Fruit fly (Drosophila melanogaster) whole organism, embryonic: Measurements from ENCODE around the gene side-IV.

Experiments used
- Aef1 ChIP-seq: fragments of 200-800 bp; sonication (Bioruptor generic); IDR thresholded peaks from 3 replicates; pipeline ENCODE4 v1.3.6; 2022; ENCODE audit warnings: missing biosample characterization, missing genetic modification characterization
- Atf-2 ChIP-seq: fragments of 200-800 bp; sonication (Bioruptor generic); optimal IDR thresholded peaks from 2 replicates; lab custom pipeline; 2016; ENCODE audit warnings: missing biosample characterization, missing genetic modification characterization
- CG11398 ChIP-seq: fragments of 200-800 bp; sonication (Bioruptor generic); optimal IDR thresholded peaks from 2 replicates; lab custom pipeline; 2016; ENCODE audit warnings: missing biosample characterization, missing genetic modification characterization
- CG11504 ChIP-seq: fragments of 200-800 bp; sonication (Bioruptor generic); optimal IDR thresholded peaks from 3 replicates; lab custom pipeline; 2019; ENCODE audit warnings: missing biosample characterization, mild to moderate bottlenecking, missing genetic modification characterization, moderate library complexity
- CG12299 ChIP-seq: fragments of 200-800 bp; sonication (Bioruptor generic); optimal IDR thresholded peaks from 2 replicates; lab custom pipeline; 2018; ENCODE audit warnings: missing biosample characterization, mild to moderate bottlenecking, missing genetic modification characterization
- CG13296 ChIP-seq: fragments of 200-800 bp; sonication (Bioruptor generic); optimal IDR thresholded peaks from 3 replicates; lab custom pipeline; 2018; ENCODE audit warnings: missing biosample characterization, mild to moderate bottlenecking, missing genetic modification characterization
- CG14965 ChIP-seq: fragments of 200-800 bp; sonication (Bioruptor generic); optimal IDR thresholded peaks from 2 replicates; lab custom pipeline; 2016; ENCODE audit warnings: missing biosample characterization, missing genetic modification characterization, borderline replicate concordance
- CG18599 ChIP-seq: fragments of 200-800 bp; sonication (Bioruptor generic); optimal IDR thresholded peaks from 3 replicates; lab custom pipeline; 2017; ENCODE audit warnings: missing biosample characterization, missing genetic modification characterization, mild to moderate bottlenecking, moderate library complexity, missing genetic modification reagents
- CG2202 ChIP-seq: fragments of 200-800 bp; sonication (Bioruptor generic); optimal IDR thresholded peaks from 2 replicates; lab custom pipeline; 2018; ENCODE audit warnings: missing biosample characterization, mild to moderate bottlenecking, missing genetic modification characterization
- CG2712 ChIP-seq: fragments of 200-800 bp; optimal IDR thresholded peaks from 3 replicates; lab custom pipeline; 2019; ENCODE audit warnings: missing biosample characterization, mild to moderate bottlenecking, missing genetic modification characterization, moderate library complexity
- CG31388 ChIP-seq: fragments of 200-800 bp; sonication (Bioruptor generic); optimal IDR thresholded peaks from 2 replicates; lab custom pipeline; 2016; ENCODE audit warnings: missing biosample characterization, missing genetic modification characterization
- CG31441 ChIP-seq: fragments of 200-800 bp; sonication (Bioruptor generic); IDR thresholded peaks from 2 replicates; pipeline ENCODE4 v1.3.6; 2022; ENCODE audit warnings: missing biosample characterization, missing genetic modification characterization
- CG32767 ChIP-seq: fragments of 200-800 bp; sonication (Bioruptor generic); IDR thresholded peaks from 2 replicates; pipeline ENCODE4 v1.3.6; 2022; ENCODE audit warnings: missing biosample characterization, missing genetic modification characterization
- CG4282 ChIP-seq: fragments of 200-800 bp; sonication (Bioruptor generic); optimal IDR thresholded peaks from 2 replicates; lab custom pipeline; 2016; ENCODE audit warnings: missing biosample characterization, missing genetic modification characterization
- CG5245 ChIP-seq: fragments of 200-800 bp; sonication (Bioruptor generic); optimal IDR thresholded peaks from 3 replicates; lab custom pipeline; 2016; ENCODE audit warnings: missing biosample characterization, missing genetic modification characterization
- CG6765 ChIP-seq: fragments of 200-800 bp; sonication (Bioruptor generic); optimal IDR thresholded peaks from 3 replicates; lab custom pipeline; 2017; ENCODE audit warnings: missing biosample characterization, mild to moderate bottlenecking, missing genetic modification characterization
- CG7987 ChIP-seq: fragments of 200-800 bp; sonication (Bioruptor generic); optimal IDR thresholded peaks from 2 replicates; lab custom pipeline; 2018; ENCODE audit warnings: missing biosample characterization, mild to moderate bottlenecking, missing genetic modification characterization, moderate library complexity
- CG8281 ChIP-seq: fragments of 200-800 bp; sonication (Bioruptor generic); optimal IDR thresholded peaks from 2 replicates; lab custom pipeline; 2018; ENCODE audit warnings: missing biosample characterization, mild to moderate bottlenecking, missing genetic modification characterization, moderate library complexity
- CG8290 ChIP-seq, 3 experiments: fragments of 200-800 bp; sonication (Bioruptor generic); optimal IDR thresholded peaks; 2 replicates each; lab custom pipeline; 2016 to 2019; ENCODE audit warnings: missing biosample characterization in 3 of 3, missing genetic modification characterization in 3 of 3, mild to moderate bottlenecking in 2 of 3, moderate library complexity in 1 of 3
- CG9727 ChIP-seq: fragments of 200-800 bp; sonication (Bioruptor generic); optimal IDR thresholded peaks from 3 replicates; lab custom pipeline; 2017; ENCODE audit warnings: missing biosample characterization, mild to moderate bottlenecking, missing genetic modification characterization
- CG9797 ChIP-seq: fragments of 200-800 bp; sonication (Bioruptor generic); optimal IDR thresholded peaks from 3 replicates; lab custom pipeline; 2018; ENCODE audit warnings: missing biosample characterization, mild to moderate bottlenecking, missing genetic modification characterization
- Deaf1 ChIP-seq: fragments of 200-800 bp; optimal IDR thresholded peaks from 3 replicates; lab custom pipeline; 2019; ENCODE audit warnings: missing biosample characterization, mild to moderate bottlenecking, missing genetic modification characterization, moderate library complexity
- Doc3 ChIP-seq: fragments of 200-800 bp; sonication (Bioruptor generic); IDR thresholded peaks from 3 replicates; pipeline ENCODE4 v1.3.6; 2022; ENCODE audit warnings: missing biosample characterization, missing genetic modification characterization; ENCODE audit not compliant: partially characterized antibody
- Fer1 ChIP-seq: fragments of 200-800 bp; sonication (Bioruptor generic); optimal IDR thresholded peaks from 2 replicates; lab custom pipeline; 2017; ENCODE audit warnings: missing biosample characterization, mild to moderate bottlenecking, missing genetic modification characterization
- Hmr ChIP-seq: fragments of 200-800 bp; sonication (Bioruptor generic); optimal IDR thresholded peaks from 3 replicates; lab custom pipeline; 2017; ENCODE audit warnings: mild to moderate bottlenecking, missing biosample characterization, missing genetic modification reagents, missing genetic modification characterization
- Hr3 ChIP-seq: fragments of 200-800 bp; sonication (Bioruptor generic); optimal IDR thresholded peaks from 3 replicates; lab custom pipeline; 2016; ENCODE audit warnings: missing biosample characterization, missing genetic modification characterization
- Mes4 ChIP-seq: fragments of 200-800 bp; sonication (Bioruptor generic); optimal IDR thresholded peaks from 2 replicates; lab custom pipeline; 2016; ENCODE audit warnings: missing biosample characterization, missing genetic modification characterization
- Mrtf ChIP-seq: fragments of 200-800 bp; sonication (Bioruptor generic); IDR thresholded peaks from 3 replicates; pipeline ENCODE4 v1.3.6; 2022; ENCODE audit warnings: missing biosample characterization, missing genetic modification characterization
- NC2β ChIP-seq: fragments of 200-800 bp; sonication (Bioruptor generic); optimal IDR thresholded peaks from 2 replicates; lab custom pipeline; 2016; ENCODE audit warnings: missing biosample characterization, missing genetic modification characterization
- Nf-YC ChIP-seq: fragments of 200-800 bp; optimal IDR thresholded peaks from 3 replicates; lab custom pipeline; 2019; ENCODE audit warnings: missing biosample characterization, mild to moderate bottlenecking, missing genetic modification characterization, moderate library complexity
- Opbp ChIP-seq: fragments of 200-800 bp; sonication (Bioruptor generic); IDR thresholded peaks from 3 replicates; pipeline ENCODE4 v1.3.6; 2022; ENCODE audit warnings: missing biosample characterization, missing genetic modification characterization; ENCODE audit not compliant: partially characterized antibody
- Ptx1 ChIP-seq: fragments of 200-800 bp; sonication (Bioruptor generic); IDR thresholded peaks from 2 replicates; pipeline ENCODE4 v1.3.6; 2022; ENCODE audit warnings: missing biosample characterization, missing genetic modification characterization
- Ssrp ChIP-seq: fragments of 200-800 bp; sonication (Bioruptor generic); optimal IDR thresholded peaks from 2 replicates; lab custom pipeline; 2018; ENCODE audit warnings: missing biosample characterization, mild to moderate bottlenecking, missing genetic modification characterization, moderate library complexity
- Xbp1 ChIP-seq: fragments of 200-800 bp; sonication (Bioruptor generic); optimal IDR thresholded peaks from 3 replicates; lab custom pipeline; 2016; ENCODE audit warnings: missing biosample characterization, mild to moderate bottlenecking, missing genetic modification characterization
- aop ChIP-seq: fragments of 200-800 bp; sonication (Bioruptor generic); IDR thresholded peaks from 2 replicates; pipeline ENCODE4 v1.3.6; 2022; ENCODE audit warnings: missing biosample characterization, missing genetic modification characterization
- bbx ChIP-seq: fragments of 200-800 bp; sonication (Bioruptor generic); IDR thresholded peaks from 2 replicates; pipeline ENCODE4 v1.3.6; 2022; ENCODE audit warnings: missing biosample characterization, missing genetic modification characterization; ENCODE audit not compliant: partially characterized antibody
- chn ChIP-seq: fragments of 200-800 bp; sonication (Bioruptor generic); optimal IDR thresholded peaks from 2 replicates; lab custom pipeline; 2016; ENCODE audit warnings: missing biosample characterization, missing genetic modification characterization
- esg ChIP-seq: fragments of 200-800 bp; sonication (Bioruptor generic); conservative IDR thresholded peaks from 2 replicates; pipeline ENCODE4 v1.3.6; 2022; ENCODE audit warnings: missing biosample characterization, missing genetic modification characterization
- fd3F ChIP-seq: fragments of 200-800 bp; sonication (Bioruptor generic); optimal IDR thresholded peaks from 2 replicates; lab custom pipeline; 2018; ENCODE audit warnings: missing biosample characterization, mild to moderate bottlenecking, missing genetic modification characterization, moderate library complexity
- jumu ChIP-seq: fragments of 200-800 bp; sonication (Bioruptor generic); optimal IDR thresholded peaks from 3 replicates; lab custom pipeline; 2016; ENCODE audit warnings: missing biosample characterization, missing genetic modification characterization
- knrl ChIP-seq: fragments of 200-800 bp; sonication (Bioruptor generic); IDR thresholded peaks from 3 replicates; pipeline ENCODE4 v1.3.6; 2022; ENCODE audit warnings: missing biosample characterization, missing genetic modification characterization; ENCODE audit not compliant: partially characterized antibody
- phol ChIP-seq: fragments of 200-800 bp; sonication (Bioruptor generic); optimal IDR thresholded peaks from 3 replicates; lab custom pipeline; 2018; ENCODE audit warnings: missing biosample characterization, mild to moderate bottlenecking, missing genetic modification characterization, moderate library complexity
- scrt ChIP-seq: fragments of 200-800 bp; sonication (Bioruptor generic); optimal IDR thresholded peaks from 2 replicates; lab custom pipeline; 2018; ENCODE audit warnings: missing biosample characterization, mild to moderate bottlenecking, missing genetic modification characterization, moderate library complexity
- sens-2 ChIP-seq: fragments of 200-800 bp; sonication (Bioruptor generic); IDR thresholded peaks from 2 replicates; pipeline ENCODE4 v1.3.6; 2022; ENCODE audit warnings: missing biosample characterization, missing genetic modification characterization
- sim ChIP-seq: fragments of 200-800 bp; sonication (Bioruptor generic); IDR thresholded peaks from 2 replicates; pipeline ENCODE4 v1.3.6; 2022; ENCODE audit warnings: missing biosample characterization, missing genetic modification characterization
- sima ChIP-seq: fragments of 200-800 bp; sonication (Bioruptor generic); optimal IDR thresholded peaks from 2 replicates; lab custom pipeline; 2016; ENCODE audit warnings: missing biosample characterization, missing genetic modification characterization
- tio ChIP-seq: fragments of 200-800 bp; sonication (Bioruptor generic); optimal IDR thresholded peaks from 2 replicates; lab custom pipeline; 2017; ENCODE audit warnings: missing biosample characterization, missing genetic modification characterization, inconsistent platforms
- tup ChIP-seq: fragments of 200-800 bp; sonication (Bioruptor generic); optimal IDR thresholded peaks from 2 replicates; lab custom pipeline; 2016; ENCODE audit warnings: missing biosample characterization, mild to moderate bottlenecking, missing genetic modification characterization, moderate library complexity
- unc-4 ChIP-seq: fragments of 200-800 bp; sonication (Bioruptor generic); IDR thresholded peaks from 2 replicates; pipeline ENCODE4 v1.3.6; 2022; ENCODE audit warnings: missing biosample characterization, missing genetic modification characterization; ENCODE audit not compliant: partially characterized antibody
- vnd ChIP-seq: fragments of 200-800 bp; sonication (Bioruptor generic); IDR thresholded peaks from 3 replicates; pipeline ENCODE4 v1.3.6; 2022; ENCODE audit warnings: missing biosample characterization, missing genetic modification characterization; ENCODE audit not compliant: partially characterized antibody

Gene side-IV

DNA sequence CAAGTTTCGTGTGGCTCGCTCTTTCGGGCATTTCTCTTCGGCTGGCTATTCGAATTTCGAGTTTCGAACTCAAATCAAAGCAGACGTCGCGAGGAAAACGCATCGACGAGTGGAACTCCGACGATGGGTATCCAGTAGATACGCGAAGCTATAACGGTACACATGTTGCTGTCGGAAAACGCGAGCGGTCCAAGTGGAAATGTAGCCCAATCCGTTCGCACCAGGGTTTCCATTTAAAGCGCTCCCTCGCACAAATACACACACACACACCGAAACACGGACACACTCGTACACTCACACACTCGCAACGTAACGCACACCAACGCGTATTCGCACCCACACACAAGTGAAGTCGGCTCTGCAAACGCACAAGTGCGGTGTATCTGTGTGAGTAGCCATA lies at the start of gene side-IV (continued):
- TF ChIP-seq Nf-YC: peak; percentile 35
- no peak for TF ChIP-seq CG2712 (tag; lab: Kevin White, UChicago)
- no peak for TF ChIP-seq CG9797 (GFP tag; lab: Kevin White, UChicago)
- peak; percentile 14 for TF ChIP-seq CG11504 (tag; lab: Kevin White, UChicago)
- no peak for TF ChIP-seq CG31388 (GFP tag; lab: Kevin White, UChicago)
- peak; percentile 92 for TF ChIP-seq Deaf1 (tag; lab: Kevin White, UChicago)
- 0 out of 2 replicates have a peak, but pooled peaks have one; percentile 12 for TF ChIP-seq sens-2 (GFP tag; lab: Robert Waterston, UW)
- TF ChIP-seq CG31441: no peak
- TF ChIP-seq tio (GFP tag; lab: Kevin White, UChicago): no peak
- TF ChIP-seq aop (GFP tag; lab: Robert Waterston, UW): no peak
- TF ChIP-seq CG32767 (GFP tag; lab: Robert Waterston, UW): peak; percentile 50
- peak; percentile 17; the same call in 1 of the 3 replicates for TF ChIP-seq knrl (GFP tag; lab: Robert Waterston, UW)
- TF ChIP-seq CG6765: peak; percentile 22
- TF ChIP-seq CG18599: peak; percentile 18
- TF ChIP-seq esg (GFP tag; lab: Robert Waterston, UW): no peak
- TF ChIP-seq fd3F (GFP tag; lab: Kevin White, UChicago): no peak
- no peak for TF ChIP-seq Fer1 (GFP tag; lab: Kevin White, UChicago)
- no peak for TF ChIP-seq vnd (GFP tag; lab: Robert Waterston, UW)
- no peak for TF ChIP-seq Aef1 (GFP tag; lab: Robert Waterston, UW)
- TF ChIP-seq CG9727 (GFP tag; lab: Kevin White, UChicago): no peak
- no peak for TF ChIP-seq Hr3
- TF ChIP-seq jumu (GFP tag; lab: Kevin White, UChicago): no peak
- peak; percentile 59; the same call in 1 of the 2 replicates for TF ChIP-seq bbx (GFP tag; lab: Robert Waterston, UW)
- TF ChIP-seq Mrtf (GFP tag; lab: Robert Waterston, UW): no peak
- TF ChIP-seq Doc3 (GFP tag; lab: Robert Waterston, UW): no peak
- TF ChIP-seq CG14965: no peak
- TF ChIP-seq sim: no peak
- TF ChIP-seq CG11398 (GFP tag; lab: Kevin White, UChicago): no peak
- TF ChIP-seq Mes4: no peak
- TF ChIP-seq CG8290 (GFP tag; optimal IDR thresholded peaks at IDR 0.05; lab: Kevin White, UChicago): no peak
- peak in 1 of 2 experiments; percentile 41 for TF ChIP-seq CG8290 (tag; optimal IDR thresholded peaks at IDR 0.05; lab: Kevin White, UChicago)
- no peak for TF ChIP-seq Xbp1 (GFP tag; lab: Kevin White, UChicago)
- no peak for TF ChIP-seq chn
- no peak for TF ChIP-seq Atf-2 (GFP tag; lab: Kevin White, UChicago)
- TF ChIP-seq unc-4 (GFP tag; lab: Robert Waterston, UW): no peak
- TF ChIP-seq CG2202 (tag; lab: Kevin White, UChicago): no peak
- no peak for TF ChIP-seq CG12299 (tag; lab: Kevin White, UChicago)
- TF ChIP-seq NC2β (GFP tag; lab: Kevin White, UChicago): no peak
- TF ChIP-seq CG5245 (GFP tag; lab: Kevin White, UChicago): no peak
- TF ChIP-seq sima: no peak
- TF ChIP-seq Hmr (GFP tag; lab: Kevin White, UChicago): peak; percentile 27
- TF ChIP-seq tup (GFP tag; lab: Kevin White, UChicago): no peak
- no peak for TF ChIP-seq CG4282 (GFP tag; lab: Kevin White, UChicago)
- TF ChIP-seq phol (tag; lab: Kevin White, UChicago): no peak
- no peak for TF ChIP-seq Ptx1 (GFP tag; lab: Robert Waterston, UW)
- TF ChIP-seq Opbp (GFP tag; lab: Robert Waterston, UW): peak; percentile 41; the same call in 2 of the 3 replicates
- no peak for TF ChIP-seq CG7987 (GFP tag; lab: Kevin White, UChicago)
- TF ChIP-seq CG8281 (tag; lab: Kevin White, UChicago): no peak
- no peak for TF ChIP-seq Ssrp
- TF ChIP-seq scrt (GFP tag; lab: Kevin White, UChicago): peak; percentile 24
- no peak for TF ChIP-seq CG13296 (GFP tag; lab: Kevin White, UChicago)
